Fruit fly (Drosophila melanogaster): ENCODE results near the gene Erk7.
A peak's percentile ranks its signal among the peaks of the same experiment; 100 is the strongest.

Gene Erk7

DNA sequence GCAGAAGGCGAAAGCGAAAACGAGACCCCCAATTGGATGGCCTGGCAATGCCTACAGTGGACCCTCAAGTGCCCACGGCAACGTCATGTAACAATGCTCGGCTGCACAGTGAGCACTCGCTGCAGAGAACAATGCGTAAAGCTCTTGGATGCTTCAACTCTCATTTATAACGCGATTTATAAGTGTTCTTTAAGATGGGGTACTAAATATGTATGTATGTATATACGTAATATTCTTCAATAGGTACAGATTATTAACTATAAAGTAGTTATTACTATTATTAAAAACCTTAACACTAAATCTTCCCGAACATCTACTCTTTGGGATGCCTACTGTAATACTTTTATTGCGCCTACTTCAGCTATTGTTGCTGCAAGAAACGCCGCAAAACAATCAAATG, 1.4 kb downstream of the Erk7 start:
- TF ChIP-seq Eip78C (GFP tag): peak; percentile 56
- no peak for TF ChIP-seq CG31627 (GFP tag; optimal IDR thresholded peaks at IDR 0.05)
- TF ChIP-seq CG1621 (tag; optimal IDR thresholded peaks at IDR 0.05): no peak
- TF ChIP-seq Hr39 (GFP tag; optimal IDR thresholded peaks at IDR 0.05): no peak
- peak; percentile 50; the same call in 2 of the 3 replicates for TF ChIP-seq CG8119 (GFP tag; IDR thresholded peaks at IDR 0.05)
- no peak for TF ChIP-seq achi (GFP tag; optimal IDR thresholded peaks at IDR 0.05)
- 0 out of 3 replicates have a peak, but pooled peaks have one; percentile 10 for TF ChIP-seq eg (GFP tag; IDR thresholded peaks at IDR 0.05)
- no peak for TF ChIP-seq CG11762 (GFP tag; optimal IDR thresholded peaks at IDR 0.05; ENCODE audit: insufficient read depth)
- peak; percentile 18; the same call in 1 of the 2 replicates for TF ChIP-seq Gug (GFP tag; IDR thresholded peaks at IDR 0.05)
- peak; percentile 32 for TF ChIP-seq CG32006 (GFP tag; optimal IDR thresholded peaks at IDR 0.05)
- peak; percentile 66 for TF ChIP-seq CG15336 (GFP tag; IDR thresholded peaks at IDR 0.05)

dm6 chrX:9255964-9256520, 11.5 kb downstream of the Erk7 start, which contains the start of gene ric8a:
ric8a (plus strand) TSS chrX:9256168.
- TF ChIP-seq spab (GFP tag; optimal IDR thresholded peaks at IDR 0.05) (no peak), CG6854 (GFP tag; optimal IDR thresholded peaks at IDR 0.05) (no peak), Eip78C (GFP tag) (no peak), acj6 (GFP tag; optimal IDR thresholded peaks at IDR 0.05) (no peak), Eip75B (GFP tag; optimal IDR thresholded peaks at IDR 0.05) (no peak), salr (GFP tag; optimal IDR thresholded peaks at IDR 0.05) (no peak), CG6808 (GFP tag; optimal IDR thresholded peaks at IDR 0.05) (no peak), fd59A (GFP tag; optimal IDR thresholded peaks at IDR 0.05) (no peak), CG6792 (GFP tag; optimal IDR thresholded peaks at IDR 0.05) (no peak), CG3032 (tag; optimal IDR thresholded peaks at IDR 0.05) (peak; percentile 34), CG16779 (tag; optimal IDR thresholded peaks at IDR 0.05) (no peak), CG4318 (GFP tag; optimal IDR thresholded peaks at IDR 0.05) (no peak), CG31627 (GFP tag; optimal IDR thresholded peaks at IDR 0.05) (no peak), CG11902 (GFP tag; optimal IDR thresholded peaks at IDR 0.05) (no peak), CG3919 (GFP tag; optimal IDR thresholded peaks at IDR 0.05) (peak; percentile 10), CG11762 (GFP tag; optimal IDR thresholded peaks at IDR 0.05; ENCODE audit: insufficient read depth) (no peak), esn (GFP tag; optimal IDR thresholded peaks at IDR 0.05) (peak; percentile 21), CG8632 (GFP tag; optimal IDR thresholded peaks at IDR 0.05) (no peak), CG10631 (GFP tag; optimal IDR thresholded peaks at IDR 0.05) (no peak), topi (GFP tag; optimal IDR thresholded peaks at IDR 0.05) (no peak), OdsH (GFP tag; optimal IDR thresholded peaks at IDR 0.05) (peak; percentile 19), ss (GFP tag; optimal IDR thresholded peaks at IDR 0.05) (no peak), lz (GFP tag; optimal IDR thresholded peaks at IDR 0.05) (peak; percentile 40), Gug (GFP tag; IDR thresholded peaks at IDR 0.05) (no peak), Sox14 (GFP tag; optimal IDR thresholded peaks at IDR 0.05) (peak; percentile 48), Smox (GFP tag; optimal IDR thresholded peaks at IDR 0.05) (no peak), fkh (GFP tag; optimal IDR thresholded peaks at IDR 0.05) (no peak), Ets96B (tag; optimal IDR thresholded peaks at IDR 0.05) (no peak), svp (GFP tag) (no peak)

dm6 chrX:9255021-9255420, 12.5 kb downstream of the Erk7 start:
- TF ChIP-seq Eip78C (GFP tag): peak; percentile 41
- peak; percentile 11 for TF ChIP-seq esn (GFP tag; optimal IDR thresholded peaks at IDR 0.05)
- no peak for TF ChIP-seq lz (GFP tag; optimal IDR thresholded peaks at IDR 0.05)
